Fruit fly (Drosophila melanogaster) ovary, adult (tissue): ENCODE data around the gene COX4.

Source experiments
- CG17801 ChIP-seq: fragments of 200-800 bp; optimal IDR thresholded peaks from 2 replicates; lab custom pipeline; 2019; ENCODE audit warnings: missing biosample characterization, mild to moderate bottlenecking, missing genetic modification characterization, moderate library complexity; ENCODE audit not compliant: partially characterized antibody

COX4 gene

dm6 chr2L:19958520-19959161 is at the start of gene COX4:
Gene COX4, plus strand, starts transcription at chr2L:19958713.
- TF ChIP-seq CG17801 (GFP tag; lab: Kevin White, UChicago): peak; percentile 22

dm6 chr2L:19912277-19912676 is 46.2 kb upstream of the COX4 start, which contains the start of gene TotF:
Gene TotF, minus strand, starts transcription at chr2L:19912377.
- no peak for TF ChIP-seq CG17801 (GFP tag; lab: Kevin White, UChicago)

- TF ChIP-seq CG17801 (GFP tag; lab: Kevin White, UChicago): no peak
Measured at dm6 chr2L:19913416-19913815, 45.1 kb upstream of the COX4 start, which contains the start of gene TotE. Gene TotE, minus strand, starts transcription at chr2L:19913516.

- no peak for TF ChIP-seq CG17801 (GFP tag; lab: Kevin White, UChicago)
Measured at dm6 chr2L:19915195-19915594, 43.3 kb upstream of the COX4 start.

DNA sequence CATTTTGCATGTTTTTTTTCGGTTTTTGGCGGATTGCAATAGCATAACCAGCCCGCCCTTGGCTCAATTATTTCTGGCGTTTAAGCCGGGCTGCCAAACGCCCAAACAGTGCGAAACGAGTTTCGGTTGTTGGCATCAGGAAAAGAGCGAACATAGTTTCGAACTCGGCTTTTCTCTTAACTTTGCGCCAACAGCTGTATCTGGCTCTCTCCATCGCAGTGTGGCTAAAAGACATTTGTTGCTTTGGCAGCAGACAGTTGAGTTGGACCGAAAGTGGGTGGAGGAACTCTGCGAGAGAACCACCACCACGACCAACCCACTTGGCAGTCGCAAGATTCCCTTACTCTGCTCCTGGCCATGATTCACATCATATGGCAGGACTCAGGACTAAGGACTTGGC is 41.5 kb upstream of the COX4 start:
- no peak for TF ChIP-seq CG17801 (GFP tag; lab: Kevin White, UChicago)

dm6 chr2L:19917860-19918259 is 40.7 kb upstream of the COX4 start:
- TF ChIP-seq CG17801 (GFP tag; lab: Kevin White, UChicago): no peak

- TF ChIP-seq CG17801 (GFP tag; lab: Kevin White, UChicago): no peak
Measured at dm6 chr2L:19923786-19924185, 34.7 kb upstream of the COX4 start.

DNA sequence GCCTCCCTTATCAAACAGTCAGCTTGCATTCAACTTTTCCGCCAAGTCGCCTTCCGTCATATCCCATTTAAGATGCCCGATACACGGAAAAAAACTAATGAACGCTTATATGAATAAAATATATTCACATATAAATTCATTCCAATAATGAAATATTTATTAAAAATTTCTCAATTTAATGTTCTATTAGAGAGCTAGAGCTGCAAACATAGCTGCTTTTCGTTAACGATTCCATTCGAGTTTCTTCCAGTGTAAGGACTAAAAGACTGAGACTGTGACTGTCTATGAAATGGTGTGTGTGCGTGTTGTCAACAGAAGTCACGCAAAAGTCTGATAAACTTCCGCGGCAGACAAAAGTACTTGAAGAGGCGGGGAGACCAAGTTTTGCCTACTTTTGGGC is 28.4 kb upstream of the COX4 start:
- TF ChIP-seq CG17801 (GFP tag; lab: Kevin White, UChicago): no peak

DNA sequence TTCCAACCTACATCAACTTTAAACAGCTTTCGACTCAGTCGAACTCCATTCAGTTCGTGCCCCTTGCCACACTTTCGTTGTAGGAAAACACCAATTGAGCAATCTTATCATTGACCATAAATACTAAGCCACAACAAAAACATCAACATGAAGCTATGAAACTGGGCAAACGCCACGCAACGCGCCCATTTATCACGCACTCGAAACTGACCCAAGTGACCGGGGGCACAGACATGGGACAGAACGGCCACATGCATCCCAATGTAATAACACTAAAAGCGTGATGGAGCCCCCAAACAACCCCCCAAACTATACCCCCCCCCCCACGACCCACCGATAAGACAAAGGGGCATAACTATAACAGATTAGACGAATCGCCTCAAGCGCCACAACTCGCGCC is 26.0 kb upstream of the COX4 start:
- TF ChIP-seq CG17801 (GFP tag; lab: Kevin White, UChicago): no peak

- no peak for TF ChIP-seq CG17801 (GFP tag; lab: Kevin White, UChicago)
Measured at dm6 chr2L:19935085-19935846, 23.2 kb upstream of the COX4 start.

dm6 chr2L:19937804-19938461 is 20.6 kb upstream of the COX4 start:
- no peak for TF ChIP-seq CG17801 (GFP tag; lab: Kevin White, UChicago)

DNA sequence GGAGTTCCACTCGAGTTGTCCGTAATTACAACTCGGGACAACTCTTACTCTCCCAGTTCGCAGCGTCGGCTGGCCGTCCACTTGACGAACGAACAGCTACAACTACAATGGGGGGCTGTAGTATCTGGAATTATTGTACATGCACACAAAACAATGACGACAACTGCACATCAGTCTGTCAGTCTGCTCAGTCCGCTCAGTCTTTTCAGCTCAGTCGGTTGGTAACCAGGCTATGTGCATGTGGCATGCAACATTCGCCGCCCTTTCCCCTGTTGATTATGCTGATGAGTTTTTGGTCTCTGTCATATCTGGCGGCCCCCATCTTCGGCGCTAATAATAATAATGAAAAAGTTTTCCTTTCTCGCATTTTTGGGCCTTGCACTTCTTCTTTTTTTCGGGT is 18.5 kb upstream of the COX4 start:
- TF ChIP-seq CG17801 (GFP tag; lab: Kevin White, UChicago): no peak

DNA sequence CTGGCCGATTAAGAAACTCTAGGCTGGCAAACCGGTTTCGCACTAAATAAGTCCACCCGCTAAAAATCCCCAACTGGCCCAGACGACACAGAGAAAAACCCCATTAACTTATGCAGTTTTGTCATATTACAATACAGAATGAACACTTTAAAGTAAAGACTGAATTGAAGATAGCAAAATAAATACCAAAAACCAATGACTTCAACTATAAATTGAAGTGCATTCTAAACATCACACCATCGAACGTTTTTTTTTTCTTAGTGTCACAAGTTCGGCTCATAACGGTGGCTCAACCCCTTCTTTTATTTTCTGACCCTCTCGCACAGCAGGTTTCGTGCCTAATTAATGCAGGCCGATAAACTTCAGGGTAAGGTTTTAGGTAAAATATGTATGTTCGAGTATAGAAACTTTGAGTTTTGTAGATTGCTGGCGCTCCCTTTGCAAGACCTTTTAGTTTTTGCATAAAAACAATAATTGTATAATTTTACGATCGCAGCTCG is 17.1 kb upstream of the COX4 start:
- TF ChIP-seq CG17801 (GFP tag; lab: Kevin White, UChicago): no peak

dm6 chr2L:19942510-19942909 is 16.0 kb upstream of the COX4 start:
- no peak for TF ChIP-seq CG17801 (GFP tag; lab: Kevin White, UChicago)

DNA sequence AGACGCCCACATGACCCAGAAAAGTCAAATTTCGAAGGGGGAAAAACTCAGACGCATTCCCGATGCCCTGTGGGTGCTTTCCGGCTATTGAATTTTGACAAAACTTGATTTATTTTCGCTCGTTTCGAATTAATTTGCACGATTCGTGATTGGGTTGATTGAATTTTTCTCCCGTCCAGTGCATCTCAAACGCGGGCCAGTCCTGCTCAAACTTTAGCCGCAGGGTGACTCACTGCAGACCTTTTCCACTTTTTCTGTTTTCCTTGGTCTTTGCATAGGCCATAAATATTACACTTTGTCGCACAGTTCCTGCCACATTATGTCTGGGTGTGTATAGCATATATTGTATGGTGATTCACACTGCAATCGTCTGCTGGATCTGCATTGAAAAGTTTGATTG is 15.4 kb upstream of the COX4 start:
- TF ChIP-seq CG17801 (GFP tag; lab: Kevin White, UChicago): no peak
